Fruit fly (Drosophila melanogaster) whole organism, embryonic: ENCODE results near the gene CG31680.

Experiments
- BtbVII ChIP-seq: fragments of 200-800 bp; sonication (Bioruptor generic); optimal IDR thresholded peaks from 3 replicates; lab custom pipeline; 2017; ENCODE audit warnings: missing biosample characterization, mild to moderate bottlenecking, missing genetic modification characterization
- CG10209 ChIP-seq: fragments of 200-800 bp; sonication (Bioruptor generic); optimal IDR thresholded peaks from 3 replicates; lab custom pipeline; 2017; ENCODE audit warnings: missing biosample characterization, mild to moderate bottlenecking, missing genetic modification characterization, missing genetic modification reagents
- CG10431 ChIP-seq: fragments of 200-800 bp; sonication (Bioruptor generic); optimal IDR thresholded peaks from 3 replicates; lab custom pipeline; 2018; ENCODE audit warnings: missing biosample characterization, mild to moderate bottlenecking, missing genetic modification characterization
- CG11247 ChIP-seq: fragments of 200-800 bp; sonication (Bioruptor generic); IDR thresholded peaks from 2 replicates; pipeline ENCODE4 v1.3.6; 2022; ENCODE audit warnings: missing biosample characterization, missing genetic modification characterization
- CG13287 ChIP-seq: fragments of 200-800 bp; sonication (Bioruptor generic); IDR thresholded peaks from 2 replicates; pipeline ENCODE4 v1.3.6; 2022; ENCODE audit warnings: missing biosample characterization, missing genetic modification characterization; ENCODE audit not compliant: partially characterized antibody
- CG13775 ChIP-seq: fragments of 200-800 bp; sonication (Bioruptor generic); optimal IDR thresholded peaks from 3 replicates; lab custom pipeline; 2017; ENCODE audit warnings: missing biosample characterization, mild to moderate bottlenecking, missing genetic modification characterization
- CG17361 ChIP-seq: fragments of 200-800 bp; sonication (Bioruptor generic); IDR thresholded peaks from 3 replicates; pipeline ENCODE4 v1.3.6; 2022; ENCODE audit warnings: missing biosample characterization, missing genetic modification characterization
- CG17568 ChIP-seq: fragments of 200-800 bp; sonication (Bioruptor generic); optimal IDR thresholded peaks from 2 replicates; lab custom pipeline; 2018; ENCODE audit warnings: missing biosample characterization, mild to moderate bottlenecking, missing genetic modification characterization, moderate library complexity
- CG3065 ChIP-seq: fragments of 200-800 bp; sonication (Bioruptor generic); optimal IDR thresholded peaks from 2 replicates; lab custom pipeline; 2016; ENCODE audit warnings: missing biosample characterization, missing genetic modification characterization
- CG4617 ChIP-seq: fragments of 200-800 bp; sonication (Bioruptor generic); optimal IDR thresholded peaks from 3 replicates; lab custom pipeline; 2016; ENCODE audit warnings: missing biosample characterization, missing genetic modification characterization, borderline replicate concordance
- CG4854 ChIP-seq: fragments of 200-800 bp; sonication (Bioruptor generic); optimal IDR thresholded peaks from 2 replicates; lab custom pipeline; 2016; ENCODE audit warnings: missing biosample characterization, missing genetic modification characterization, inconsistent platforms
- CG6254 ChIP-seq: fragments of 200-800 bp; sonication (Bioruptor generic); optimal IDR thresholded peaks from 3 replicates; lab custom pipeline; 2017; ENCODE audit warnings: mild to moderate bottlenecking, missing biosample characterization, missing genetic modification reagents, missing genetic modification characterization
- CG6689 ChIP-seq: fragments of 200-800 bp; sonication (Bioruptor generic); IDR thresholded peaks from 2 replicates; pipeline ENCODE4 v1.3.6; 2022; ENCODE audit warnings: missing biosample characterization, missing genetic modification characterization
- CG8281 ChIP-seq: fragments of 200-800 bp; sonication (Bioruptor generic); optimal IDR thresholded peaks from 2 replicates; lab custom pipeline; 2018; ENCODE audit warnings: missing biosample characterization, mild to moderate bottlenecking, missing genetic modification characterization, moderate library complexity
- Dip2 ChIP-seq: fragments of 200-800 bp; sonication (Bioruptor generic); IDR thresholded peaks from 2 replicates; pipeline ENCODE4 v1.3.6; 2022; ENCODE audit warnings: missing biosample characterization, missing genetic modification characterization
- Dip3 ChIP-seq: fragments of 200-800 bp; sonication (Bioruptor generic); optimal IDR thresholded peaks from 3 replicates; lab custom pipeline; 2016; ENCODE audit warnings: missing biosample characterization, missing genetic modification characterization
- E2f2 ChIP-seq: fragments of 200-800 bp; sonication (Bioruptor generic); IDR thresholded peaks from 2 replicates; pipeline ENCODE4 v1.3.6; 2022; ENCODE audit warnings: missing biosample characterization, missing genetic modification characterization
- HmgZ ChIP-seq: fragments of 200-800 bp; sonication (Bioruptor generic); optimal IDR thresholded peaks from 2 replicates; lab custom pipeline; 2018; ENCODE audit warnings: missing biosample characterization, mild to moderate bottlenecking, missing genetic modification characterization
- Hsf ChIP-seq: fragments of 200-800 bp; sonication (Bioruptor generic); optimal IDR thresholded peaks from 3 replicates; lab custom pipeline; 2016; ENCODE audit warnings: missing biosample characterization, missing genetic modification characterization
- Jarid2 ChIP-seq: fragments of 200-800 bp; sonication (Bioruptor generic); optimal IDR thresholded peaks from 3 replicates; lab custom pipeline; 2017; ENCODE audit warnings: mild to moderate bottlenecking, missing biosample characterization, missing genetic modification reagents, missing genetic modification characterization
- Lim3 ChIP-seq: fragments of 200-800 bp; sonication (Bioruptor generic); IDR thresholded peaks from 2 replicates; pipeline ENCODE4 v1.3.6; 2022; ENCODE audit warnings: missing biosample characterization, missing genetic modification characterization
- Mad ChIP-seq: fragments of 200-800 bp; sonication (Bioruptor generic); optimal IDR thresholded peaks from 2 replicates; lab custom pipeline; 2016; ENCODE audit warnings: missing biosample characterization, missing genetic modification characterization
- Mes4 ChIP-seq: fragments of 200-800 bp; sonication (Bioruptor generic); optimal IDR thresholded peaks from 2 replicates; lab custom pipeline; 2016; ENCODE audit warnings: missing biosample characterization, missing genetic modification characterization
- NC2α ChIP-seq: fragments of 200-800 bp; sonication (Bioruptor generic); optimal IDR thresholded peaks from 2 replicates; lab custom pipeline; 2016; ENCODE audit warnings: missing biosample characterization, missing genetic modification characterization
- NfI ChIP-seq: fragments of 200-800 bp; sonication (Bioruptor generic); optimal IDR thresholded peaks from 3 replicates; lab custom pipeline; 2018; ENCODE audit warnings: missing biosample characterization, mild to moderate bottlenecking, missing genetic modification characterization, moderate library complexity
- Pdp1 ChIP-seq, 2 experiments: fragments of 200-800 bp; sonication (Bioruptor generic); optimal IDR thresholded peaks; 3 replicates each; lab custom pipeline; 2016; ENCODE audit warnings: missing biosample characterization in 2 of 2, missing genetic modification characterization in 2 of 2, mild to moderate bottlenecking in 1 of 2, moderate library complexity in 1 of 2
- TFAM ChIP-seq: fragments of 200-800 bp; sonication (Bioruptor generic); optimal IDR thresholded peaks from 2 replicates; lab custom pipeline; 2017; ENCODE audit warnings: missing biosample characterization, missing genetic modification characterization, inconsistent platforms
- Usf ChIP-seq: fragments of 200-800 bp; sonication (Bioruptor generic); optimal IDR thresholded peaks from 2 replicates; lab custom pipeline; 2017; ENCODE audit warnings: missing genotype, missing biosample characterization, missing genetic modification characterization
- amos ChIP-seq: fragments of 200-800 bp; sonication (Bioruptor generic); IDR thresholded peaks from 2 replicates; pipeline ENCODE4 v1.3.6; 2022; ENCODE audit warnings: missing biosample characterization, missing genetic modification characterization; ENCODE audit not compliant: partially characterized antibody
- ato ChIP-seq: fragments of 200-800 bp; sonication (Bioruptor generic); IDR thresholded peaks from 2 replicates; pipeline ENCODE4 v1.3.6; 2022; ENCODE audit warnings: missing biosample characterization, missing genetic modification characterization; ENCODE audit not compliant: partially characterized antibody
- caup ChIP-seq: fragments of 200-800 bp; sonication (Bioruptor generic); optimal IDR thresholded peaks from 3 replicates; lab custom pipeline; 2017; ENCODE audit warnings: missing biosample characterization, mild to moderate bottlenecking, missing genetic modification characterization, moderate library complexity; ENCODE audit not compliant: severe bottlenecking
- chinmo ChIP-seq: fragments of 200-800 bp; sonication (Bioruptor generic); IDR thresholded peaks from 4 replicates; pipeline ENCODE4 v1.3.6; 2022; ENCODE audit warnings: missing biosample characterization, missing genetic modification characterization; ENCODE audit not compliant: partially characterized antibody
- corto ChIP-seq: fragments of 200-800 bp; sonication (Bioruptor generic); optimal IDR thresholded peaks from 2 replicates; lab custom pipeline; 2016; ENCODE audit warnings: missing biosample characterization, mild to moderate bottlenecking, missing genetic modification characterization, moderate library complexity
- crc ChIP-seq: fragments of 200-800 bp; sonication (Bioruptor generic); optimal IDR thresholded peaks from 2 replicates; lab custom pipeline; 2016; ENCODE audit warnings: missing biosample characterization, missing genetic modification characterization
- dati ChIP-seq: fragments of 200-800 bp; sonication (Bioruptor generic); IDR thresholded peaks from 2 replicates; pipeline ENCODE4 v1.3.6; 2022; ENCODE audit warnings: missing biosample characterization, missing genetic modification characterization
- disco-r ChIP-seq: fragments of 200-800 bp; sonication (Bioruptor generic); optimal IDR thresholded peaks from 2 replicates; lab custom pipeline; 2016; ENCODE audit warnings: missing biosample characterization, missing genetic modification characterization
- dpn ChIP-seq, 2 experiments: fragments of 200-800 bp; sonication (Bioruptor generic); optimal IDR thresholded peaks; 3 replicates each; lab custom pipeline; 2016; ENCODE audit warnings: missing biosample characterization in 2 of 2, missing genetic modification characterization in 2 of 2
- ems ChIP-seq: fragments of 200-800 bp; sonication (Bioruptor generic); optimal IDR thresholded peaks from 3 replicates; lab custom pipeline; 2016; ENCODE audit warnings: missing biosample characterization, missing genetic modification characterization
- hbn ChIP-seq: fragments of 200-800 bp; sonication (Bioruptor generic); IDR thresholded peaks from 2 replicates; pipeline ENCODE4 v1.3.6; 2022; ENCODE audit warnings: missing biosample characterization, missing genetic modification characterization; ENCODE audit not compliant: partially characterized antibody
- hth ChIP-seq: fragments of >200 bp; optimal IDR thresholded peaks from 2 replicates; lab custom pipeline; 2017; ENCODE audit warnings: inconsistent platforms
- jumu ChIP-seq: fragments of 200-800 bp; sonication (Bioruptor generic); optimal IDR thresholded peaks from 3 replicates; lab custom pipeline; 2016; ENCODE audit warnings: missing biosample characterization, missing genetic modification characterization
- mam ChIP-seq: fragments of 200-800 bp; sonication (Bioruptor generic); optimal IDR thresholded peaks from 3 replicates; lab custom pipeline; 2016; ENCODE audit warnings: missing biosample characterization, missing genetic modification characterization
- peb ChIP-seq: fragments of 200-800 bp; sonication (Bioruptor generic); IDR thresholded peaks from 2 replicates; pipeline ENCODE4 v1.3.6; 2022; ENCODE audit warnings: missing biosample characterization, missing genetic modification characterization
- prd ChIP-seq, 3 experiments: fragments of >200 bp in 2 of 3; fragments of 200-800 bp in 1 of 3; sonication (Bioruptor generic) in 1 of 3; optimal IDR thresholded peaks in 2 of 3; IDR thresholded peaks in 1 of 3; 2 replicates in 2 of 3; 3 replicates in 1 of 3; pipeline versions ENCODE4 v1.3.6 to Lab custom; 2017 to 2022; ENCODE audit warnings: missing biosample characterization in 1 of 3, missing genetic modification characterization in 1 of 3
- schlank ChIP-seq: fragments of 200-800 bp; sonication (Bioruptor generic); optimal IDR thresholded peaks from 2 replicates; lab custom pipeline; 2018; ENCODE audit warnings: missing biosample characterization, mild to moderate bottlenecking, missing genetic modification characterization
- sima ChIP-seq: fragments of 200-800 bp; sonication (Bioruptor generic); optimal IDR thresholded peaks from 2 replicates; lab custom pipeline; 2016; ENCODE audit warnings: missing biosample characterization, missing genetic modification characterization
- slp2 ChIP-seq: fragments of 200-800 bp; sonication (Bioruptor generic); optimal IDR thresholded peaks from 2 replicates; lab custom pipeline; 2016; ENCODE audit warnings: missing biosample characterization, missing genetic modification characterization
- sug ChIP-seq: fragments of 200-800 bp; optimal IDR thresholded peaks from 2 replicates; lab custom pipeline; 2019; ENCODE audit warnings: missing biosample characterization, mild to moderate bottlenecking, missing genetic modification characterization, moderate library complexity
- ttk ChIP-seq: fragments of 200-800 bp; sonication (Bioruptor generic); IDR thresholded peaks from 2 replicates; pipeline ENCODE4 v2.1.2; 2022; ENCODE audit warnings: missing biosample characterization, missing genetic modification characterization
- tx ChIP-seq: fragments of 200-800 bp; sonication (Bioruptor generic); optimal IDR thresholded peaks from 2 replicates; lab custom pipeline; 2016; ENCODE audit warnings: missing biosample characterization, missing genetic modification characterization

Gene CG31680

DNA sequence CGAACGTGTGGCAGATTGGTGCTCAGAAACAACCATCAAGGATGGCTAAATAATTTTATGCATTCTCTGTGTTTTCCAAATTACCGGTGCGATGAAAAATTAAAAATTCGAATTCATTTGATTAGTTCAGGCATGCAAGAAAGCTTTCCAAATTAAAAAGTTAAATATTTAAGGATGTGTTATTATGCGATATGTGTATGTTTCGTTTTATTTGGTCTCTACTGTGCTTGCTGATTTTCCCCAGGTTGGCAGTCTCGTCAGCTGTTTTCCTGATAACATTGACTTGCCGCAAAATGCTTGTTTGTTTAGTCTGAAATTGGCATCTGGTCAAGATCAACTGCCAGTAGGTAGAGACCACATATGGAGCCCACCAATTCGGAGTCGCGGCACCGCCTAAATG lies 10.0 kb downstream of the CG31680 start, which contains the start of gene CG2611 (continued):
- TF ChIP-seq dati (GFP tag; lab: Robert Waterston, UW) = 0 out of 2 replicates have a peak, but pooled peaks have one; percentile 42
- TF ChIP-seq NfI (GFP tag; lab: Kevin White, UChicago) = peak; percentile 36
- peak; percentile 30 for TF ChIP-seq ttk (GFP tag; lab: Robert Waterston, UW)
- TF ChIP-seq Usf (GFP tag; lab: Kevin White, UChicago) = no peak
- TF ChIP-seq CG17568 = no peak
- TF ChIP-seq sima (GFP tag; lab: Kevin White, UChicago) = no peak
- TF ChIP-seq CG10431 (GFP tag; lab: Kevin White, UChicago) = no peak
- peak; percentile 59 for TF ChIP-seq mam (GFP tag; lab: Kevin White, UChicago)
- peak; percentile 12 for TF ChIP-seq CG4617 (GFP tag; lab: Kevin White, UChicago)
- no peak for TF ChIP-seq Lim3 (GFP tag; lab: Robert Waterston, UW)
- TF ChIP-seq crc (GFP tag; lab: Kevin White, UChicago) = no peak
- TF ChIP-seq chinmo (GFP tag; lab: Robert Waterston, UW) = no peak
- peak; percentile 39; the same call in 1 of the 2 replicates for TF ChIP-seq CG11247 (GFP tag; lab: Robert Waterston, UW)
- peak; percentile 58 to 59 for TF ChIP-seq Pdp1 (GFP tag; optimal IDR thresholded peaks at IDR 0.05; lab: Kevin White, UChicago)
- TF ChIP-seq hbn = no peak; the same call in 1 of the 2 replicates
- TF ChIP-seq NC2α (GFP tag; lab: Kevin White, UChicago) = no peak
- peak; percentile 38 to 41 for TF ChIP-seq dpn (GFP tag; optimal IDR thresholded peaks at IDR 0.05; lab: Kevin White, UChicago)
- TF ChIP-seq CG3065 (GFP tag; lab: Kevin White, UChicago) = no peak
- no peak for TF ChIP-seq ato (GFP tag; lab: Robert Waterston, UW)
- peak; percentile 26 for TF ChIP-seq sug (tag; lab: Kevin White, UChicago)
- peak; percentile 5 for TF ChIP-seq ems (GFP tag; lab: Kevin White, UChicago)
- no peak for TF ChIP-seq hth (lab: Kevin White, UChicago)
- TF ChIP-seq peb = no peak
- TF ChIP-seq CG8281 = no peak
- TF ChIP-seq Mad (GFP tag; lab: Kevin White, UChicago) = peak; percentile 34
- TF ChIP-seq CG17361 (GFP tag; lab: Robert Waterston, UW) = no peak; the same call in 2 of the 3 replicates
- TF ChIP-seq jumu (GFP tag; lab: Kevin White, UChicago) = peak; percentile 57
- TF ChIP-seq schlank (tag; lab: Kevin White, UChicago) = no peak
- TF ChIP-seq disco-r (GFP tag; lab: Kevin White, UChicago) = no peak
- TF ChIP-seq corto (GFP tag; lab: Kevin White, UChicago) = no peak
- TF ChIP-seq prd (optimal IDR thresholded peaks at IDR 0.05; lab: Kevin White, UChicago) = no peak
- peak; percentile 68 for TF ChIP-seq prd (GFP tag; IDR thresholded peaks at IDR 0.05; lab: Robert Waterston, UW)
- TF ChIP-seq TFAM (GFP tag; lab: Kevin White, UChicago) = no peak
- TF ChIP-seq Dip2 (GFP tag; lab: Robert Waterston, UW) = no peak
- TF ChIP-seq E2f2 (GFP tag; lab: Robert Waterston, UW) = peak; percentile 43
- TF ChIP-seq CG6689 (GFP tag; lab: Robert Waterston, UW) = peak; percentile 43; the same call in 1 of the 2 replicates
- TF ChIP-seq CG6254 (GFP tag; lab: Kevin White, UChicago) = no peak
- peak; percentile 12 for TF ChIP-seq caup (GFP tag; lab: Kevin White, UChicago)
- no peak for TF ChIP-seq CG13287 (GFP tag; lab: Robert Waterston, UW)
- TF ChIP-seq amos (GFP tag; lab: Robert Waterston, UW) = 0 out of 2 replicates have a peak, but pooled peaks have one; percentile 22
- TF ChIP-seq Hsf (GFP tag; lab: Kevin White, UChicago) = peak; percentile 59
- no peak for TF ChIP-seq BtbVII (GFP tag; lab: Kevin White, UChicago)
- peak; percentile 27 for TF ChIP-seq Dip3
- TF ChIP-seq CG4854 (GFP tag; lab: Kevin White, UChicago) = peak; percentile 21
- TF ChIP-seq tx (GFP tag; lab: Kevin White, UChicago) = peak; percentile 37
- peak; percentile 26 for TF ChIP-seq slp2 (GFP tag; lab: Kevin White, UChicago)
- no peak for TF ChIP-seq CG10209
- TF ChIP-seq CG13775 (GFP tag; lab: Kevin White, UChicago) = peak; percentile 37
- TF ChIP-seq Jarid2 = no peak
- peak; percentile 52 for TF ChIP-seq Mes4 (GFP tag; lab: Kevin White, UChicago)
- TF ChIP-seq HmgZ = peak; percentile 67
